Worm (Caenorhabditis elegans) whole organism, mixed stage, embryonic: Measurements from ENCODE around the gene swt-2.
"Not testable (repeated sequence)": the region's sequence is repeated elsewhere in the genome, so short reads cannot be mapped to it uniquely, and the experiment has no call there.

ENCODE experiments used
- bed-3 ChIP-seq: fragments of 200-800 bp; sonication (Bioruptor generic); optimal IDR thresholded peaks from 3 replicates; lab custom pipeline; 2018; ENCODE audit warnings: mild to moderate bottlenecking, missing genetic modification characterization, moderate library complexity, missing compliant biosample characterization
- ceh-43 ChIP-seq: fragments of 200-800 bp; sonication (Bioruptor generic); optimal IDR thresholded peaks from 2 replicates; lab custom pipeline; 2018; ENCODE audit warnings: mild to moderate bottlenecking, missing genetic modification characterization, moderate library complexity, missing compliant biosample characterization
- ceh-83 ChIP-seq: fragments of 200-800 bp; sonication (Bioruptor generic); optimal IDR thresholded peaks from 2 replicates; lab custom pipeline; 2018; ENCODE audit warnings: mild to moderate bottlenecking, missing genetic modification characterization, missing compliant biosample characterization
- ces-1 ChIP-seq: fragments of 150-350 bp; optimal IDR thresholded peaks from 2 replicates; lab custom pipeline; 2014; ENCODE audit warnings: missing biosample characterization, missing genetic modification reagents, missing genetic modification characterization
- cnd-1 ChIP-seq: fragments of 200-800 bp; sonication (Bioruptor generic); optimal IDR thresholded peaks from 2 replicates; lab custom pipeline; 2018; ENCODE audit warnings: mild to moderate bottlenecking, missing genetic modification characterization, missing compliant biosample characterization
- drap-1 ChIP-seq: fragments of 200-800 bp; sonication (Bioruptor generic); optimal IDR thresholded peaks from 3 replicates; lab custom pipeline; 2018; ENCODE audit warnings: mild to moderate bottlenecking, missing genetic modification characterization, missing compliant biosample characterization
- elt-3 ChIP-seq: fragments of 150-350 bp; optimal IDR thresholded peaks from 2 replicates; lab custom pipeline; 2014; ENCODE audit warnings: missing biosample characterization, missing genetic modification characterization
- flh-1 ChIP-seq: fragments of 200-800 bp; sonication (Bioruptor generic); optimal IDR thresholded peaks from 2 replicates; lab custom pipeline; 2018; ENCODE audit warnings: mild to moderate bottlenecking, missing genetic modification characterization, moderate library complexity, missing compliant biosample characterization
- ham-2 ChIP-seq: fragments of 200-800 bp; sonication (Bioruptor generic); optimal IDR thresholded peaks from 2 replicates; lab custom pipeline; 2018; ENCODE audit warnings: mild to moderate bottlenecking, missing genetic modification characterization, missing compliant biosample characterization
- hlh-1 ChIP-seq: fragments of 150-350 bp; optimal IDR thresholded peaks from 2 replicates; lab custom pipeline; 2014; ENCODE audit warnings: missing biosample characterization, missing genetic modification reagents, missing genetic modification characterization
- lin-13 ChIP-seq: fragments of 150-350 bp; optimal IDR thresholded peaks from 2 replicates; lab custom pipeline; 2014; ENCODE audit warnings: missing biosample characterization, missing genetic modification characterization
- lin-32 ChIP-seq: fragments of 200-800 bp; sonication (Bioruptor generic); optimal IDR thresholded peaks from 2 replicates; lab custom pipeline; 2018; ENCODE audit warnings: mild to moderate bottlenecking, missing genetic modification characterization, missing compliant biosample characterization
- lsy-2 ChIP-seq: fragments of 150-350 bp; optimal IDR thresholded peaks from 2 replicates; lab custom pipeline; 2014; ENCODE audit warnings: missing biosample characterization, missing genetic modification characterization
- mab-5 ChIP-seq: fragments of 150-350 bp; optimal IDR thresholded peaks from 2 replicates; lab custom pipeline; 2014; ENCODE audit warnings: missing biosample characterization, missing genetic modification characterization
- mep-1 ChIP-seq: fragments of 150-350 bp; optimal IDR thresholded peaks from 2 replicates; lab custom pipeline; 2017; ENCODE audit warnings: missing biosample characterization, missing genetic modification reagents, missing genetic modification characterization, inconsistent platforms
- nhr-12 ChIP-seq: fragments of 150-350 bp; optimal IDR thresholded peaks from 2 replicates; lab custom pipeline; 2014; ENCODE audit warnings: missing biosample characterization, missing genetic modification characterization
- nhr-2 ChIP-seq: fragments of 150-350 bp; optimal IDR thresholded peaks from 2 replicates; lab custom pipeline; 2014; ENCODE audit warnings: missing biosample characterization, missing genetic modification characterization
- nhr-237 ChIP-seq: fragments of 150-350 bp; optimal IDR thresholded peaks from 2 replicates; lab custom pipeline; 2014; ENCODE audit warnings: missing biosample characterization, missing genetic modification characterization
- nhr-76 ChIP-seq: sonication (generic microtip); optimal IDR thresholded peaks from 2 replicates; lab custom pipeline; 2017; ENCODE audit warnings: missing biosample characterization, missing genetic modification characterization
- pha-4 ChIP-seq: fragments of 150-350 bp; optimal IDR thresholded peaks from 2 replicates; lab custom pipeline; 2018; ENCODE audit warnings: missing biosample characterization, missing genetic modification reagents, missing genetic modification characterization
- sem-2 ChIP-seq: fragments of 200-800 bp; sonication (Bioruptor generic); optimal IDR thresholded peaks from 2 replicates; lab custom pipeline; 2018; ENCODE audit warnings: mild to moderate bottlenecking, missing genetic modification characterization, missing compliant biosample characterization
- snpc-4 ChIP-seq: fragments of 150-350 bp; optimal IDR thresholded peaks from 2 replicates; lab custom pipeline; 2014; ENCODE audit warnings: missing biosample characterization, missing genetic modification characterization
- sptf-1 ChIP-seq: sonication (generic microtip); optimal IDR thresholded peaks from 2 replicates; lab custom pipeline; 2017; ENCODE audit warnings: mild to moderate bottlenecking, missing genetic modification characterization, moderate library complexity, missing compliant biosample characterization
- tbx-8 ChIP-seq: fragments of 200-800 bp; sonication (Bioruptor generic); optimal IDR thresholded peaks from 2 replicates; lab custom pipeline; 2018; ENCODE audit warnings: mild to moderate bottlenecking, missing genetic modification characterization, moderate library complexity, missing compliant biosample characterization
- unc-120 ChIP-seq: sonication (generic microtip); optimal IDR thresholded peaks from 2 replicates; lab custom pipeline; 2017; ENCODE audit warnings: missing genetic modification characterization, missing compliant biosample characterization; ENCODE audit not compliant: poor library complexity, severe bottlenecking
- unc-39 ChIP-seq: fragments of 150-350 bp; optimal IDR thresholded peaks from 2 replicates; lab custom pipeline; 2014; ENCODE audit warnings: missing biosample characterization, missing genetic modification characterization
- unc-62 ChIP-seq: fragments of 150-350 bp; optimal IDR thresholded peaks from 2 replicates; lab custom pipeline; 2014; ENCODE audit warnings: missing biosample characterization, missing genetic modification reagents, missing genetic modification characterization
- zip-8 ChIP-seq: fragments of 150-350 bp; optimal IDR thresholded peaks from 2 replicates; lab custom pipeline; 2014; ENCODE audit warnings: missing biosample characterization, missing genetic modification characterization
- ztf-11 ChIP-seq: fragments of 150-350 bp; optimal IDR thresholded peaks from 2 replicates; lab custom pipeline; 2014; ENCODE audit warnings: missing biosample characterization, missing genetic modification characterization

The swt-2 gene

ce11 chrV:7511465-7511864 is 18.5 kb upstream of the swt-2 start, which contains the start of gene nhr-171:
Gene nhr-171 (plus strand): TSS chrV:7511765.
- not testable (repeated sequence) for TF ChIP-seq sem-2 (GFP tag; lab: Kevin White, UChicago); hlh-1; lin-13 (tag; lab: Kevin White, UChicago)
- TF ChIP-seq, all 35 proteins: peak for 0; not testable (repeated sequence) for 35

ce11 chrV:7514939-7515338 is 15.0 kb upstream of the swt-2 start, which contains the start of gene srb-18:
Gene srb-18 (plus strand): TSS chrV:7515239.
- no peak for TF ChIP-seq snpc-4 (tag; lab: Kevin White, UChicago)
- no peak for TF ChIP-seq lin-32 (GFP tag; lab: Kevin White, UChicago)
- no peak for TF ChIP-seq sem-2 (GFP tag; lab: Kevin White, UChicago)
- no peak for TF ChIP-seq ham-2 (GFP tag; lab: Kevin White, UChicago)
- TF ChIP-seq nhr-12 (tag; lab: Kevin White, UChicago), result no peak
- no peak for TF ChIP-seq nhr-237 (tag; lab: Kevin White, UChicago)
- no peak for TF ChIP-seq elt-3 (tag; lab: Kevin White, UChicago)
- no peak for TF ChIP-seq sptf-1 (tag; lab: Kevin White, UChicago)
- TF ChIP-seq unc-120 (tag; lab: Kevin White, UChicago), result no peak
- TF ChIP-seq nhr-76 (tag; lab: Kevin White, UChicago), result no peak
- no peak for TF ChIP-seq unc-62 (GFP tag; lab: Kevin White, UChicago)

DNA sequence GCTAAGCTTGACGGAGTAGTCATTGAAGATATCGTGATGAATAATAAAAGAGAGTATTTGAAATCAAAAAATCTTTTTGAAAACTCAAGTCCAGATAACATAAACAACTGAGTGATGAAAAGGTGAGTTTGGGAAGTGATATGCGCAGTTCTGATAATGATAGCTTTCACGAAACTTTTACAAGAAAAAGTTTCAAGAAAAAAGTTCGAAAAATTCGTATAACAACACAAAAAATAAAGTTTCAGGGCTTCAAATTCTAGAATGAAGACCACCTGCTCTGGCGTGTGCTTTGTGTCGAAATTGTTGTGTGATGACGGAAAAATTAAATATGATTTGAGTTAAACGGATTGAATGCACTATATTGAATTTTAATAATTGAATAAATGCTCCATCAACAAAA is 9.9 kb upstream of the swt-2 start, which contains the start of gene srb-19:
srb-19 (minus strand) TSS at position 101 of the 400 bp plus-strand sequence.
- TF ChIP-seq ces-1 (GFP tag; lab: Kevin White, UChicago) (peak; percentile 31), zip-8 (no peak)
- TF ChIP-seq, all 35 proteins: peak for 1

DNA sequence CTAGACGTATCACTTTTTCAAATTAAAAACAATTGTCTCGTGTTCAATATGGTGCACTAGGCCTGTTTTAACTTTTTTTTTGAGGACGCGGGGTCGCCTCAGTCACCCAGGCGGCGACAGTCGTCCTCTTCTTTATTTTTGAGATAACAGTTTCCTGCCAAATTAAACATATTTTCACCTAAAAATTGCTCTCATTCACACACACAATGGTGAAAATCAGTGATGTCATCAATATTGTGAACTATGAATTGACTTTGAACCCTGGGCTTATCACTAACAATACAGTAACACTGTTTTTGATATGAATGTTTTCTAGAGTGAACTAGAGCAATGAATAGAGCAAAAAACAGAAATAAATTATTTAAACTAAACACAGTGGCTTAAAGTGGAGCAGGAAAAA is 8.6 kb upstream of the swt-2 start:
- TF ChIP-seq lsy-2, result no peak
- TF ChIP-seq nhr-2, result no peak
- TF ChIP-seq sptf-1 (tag; lab: Kevin White, UChicago), result no peak
- TF ChIP-seq nhr-76 (tag; lab: Kevin White, UChicago), result no peak
- no peak for TF ChIP-seq bed-3 (GFP tag; lab: Kevin White, UChicago)
- no peak for TF ChIP-seq ham-2 (GFP tag; lab: Kevin White, UChicago)
- TF ChIP-seq elt-3 (tag; lab: Kevin White, UChicago), result no peak
- TF ChIP-seq mab-5 (tag; lab: Kevin White, UChicago), result no peak
- TF ChIP-seq ztf-11 (tag; lab: Kevin White, UChicago), result no peak
- no peak for TF ChIP-seq ceh-83
- TF ChIP-seq tbx-8, result no peak

- TF ChIP-seq unc-120 (tag; lab: Kevin White, UChicago) (no peak), flh-1 (no peak), ceh-43 (GFP tag; lab: Kevin White, UChicago) (no peak), nhr-237 (tag; lab: Kevin White, UChicago) (no peak), unc-39 (tag; lab: Kevin White, UChicago) (no peak)
These were observed 7.7 kb upstream of the swt-2 start, which contains the start of gene C54F6.15 for ce11 chrV:7522279-7522678. Gene C54F6.15 (minus strand): TSS chrV:7522379.

DNA sequence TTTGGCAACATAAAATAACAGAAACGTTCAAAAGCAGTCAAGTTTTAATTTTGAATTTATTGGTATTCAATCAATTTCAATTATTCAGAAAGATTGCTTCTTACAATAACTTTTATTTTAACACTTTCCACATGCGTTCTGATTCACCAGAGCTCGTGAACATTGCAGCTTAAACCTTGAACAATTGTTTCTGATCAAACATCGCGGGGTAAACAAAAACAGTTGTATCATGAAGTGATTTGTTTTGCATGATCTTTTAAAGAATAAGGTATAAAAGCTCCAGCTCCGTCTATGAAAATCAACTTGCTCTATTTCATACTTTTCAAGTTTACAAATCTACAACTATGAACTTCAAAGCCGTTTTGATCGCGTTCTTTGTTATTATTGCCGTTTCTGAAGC is 6.5 kb upstream of the swt-2 start, which contains the start of gene C54F6.6:
C54F6.6 (plus strand) TSS at position 301 of the 400 bp plus-strand sequence.
- TF ChIP-seq mep-1 (tag; lab: Kevin White, UChicago) (no peak), zip-8 (no peak), pha-4 (tag; lab: Kevin White, UChicago) (no peak), cnd-1 (tag; lab: Kevin White, UChicago) (no peak), unc-120 (tag; lab: Kevin White, UChicago) (no peak), elt-3 (tag; lab: Kevin White, UChicago) (no peak), snpc-4 (tag; lab: Kevin White, UChicago) (no peak), hlh-1 (no peak), drap-1 (GFP tag; lab: Kevin White, UChicago) (no peak), sem-2 (GFP tag; lab: Kevin White, UChicago) (no peak)
